Worm (Caenorhabditis elegans) whole organism, midembryonic: Measurements from ENCODE around the gene C49C8.2.

Source experiments
- T22C8.4 ChIP-seq: fragments of 200-800 bp; sonication (Bioruptor generic); IDR thresholded peaks from 2 replicates; pipeline ENCODE4 v1.3.6; 2022; ENCODE audit warnings: missing genetic modification characterization, missing compliant biosample characterization
- cog-1 ChIP-seq: sonication (generic microtip); optimal IDR thresholded peaks from 2 replicates; lab custom pipeline; 2016; ENCODE audit warnings: missing genetic modification characterization, missing compliant biosample characterization
- flt-1 ChIP-seq: fragments of 200-800 bp; sonication (Bioruptor generic); IDR thresholded peaks from 2 replicates; pipeline ENCODE4 v1.3.6; 2022; ENCODE audit warnings: missing genetic modification characterization, missing compliant biosample characterization
- klf-2 ChIP-seq: fragments of 200-800 bp; sonication (Bioruptor generic); conservative IDR thresholded peaks from 2 replicates; pipeline ENCODE4 v1.3.6; 2022; ENCODE audit warnings: missing genetic modification reagents, missing genetic modification characterization, missing compliant biosample characterization
- med-1 ChIP-seq: sonication (generic microtip); optimal IDR thresholded peaks from 2 replicates; lab custom pipeline; 2017; ENCODE audit warnings: missing genetic modification characterization, mild to moderate bottlenecking, missing compliant biosample characterization, antibody characterized with exemption, missing genetic modification reagents; ENCODE audit not compliant: insufficient read depth
- ref-1 ChIP-seq: fragments of 200-800 bp; sonication (Bioruptor generic); conservative IDR thresholded peaks from 2 replicates; pipeline ENCODE4 v1.3.6; 2022; ENCODE audit warnings: missing genetic modification reagents, missing genetic modification characterization, missing compliant biosample characterization
- tab-1 ChIP-seq: fragments of 200-800 bp; sonication (Bioruptor generic); IDR thresholded peaks from 2 replicates; pipeline ENCODE4 v1.3.6; 2022; ENCODE audit warnings: missing genetic modification characterization, missing compliant biosample characterization
- ztf-23 ChIP-seq: fragments of 200-800 bp; sonication (Bioruptor generic); IDR thresholded peaks from 2 replicates; pipeline ENCODE4 v1.3.6; 2022; ENCODE audit warnings: missing genetic modification reagents, missing genetic modification characterization, missing compliant biosample characterization
- ztf-29 ChIP-seq: fragments of 200-800 bp; sonication (Bioruptor generic); IDR thresholded peaks from 2 replicates; pipeline ENCODE4 v1.3.6; 2022; ENCODE audit warnings: missing genetic modification reagents, missing genetic modification characterization, missing compliant biosample characterization

C49C8.2 gene

ce11 chrIV:8650696-8651095, at the start of gene C49C8.2:
Gene C49C8.2, plus strand, starts transcription at chrIV:8651088.
- no peak for TF ChIP-seq tab-1 (GFP tag; lab: Robert Waterston, UW)
- no peak for TF ChIP-seq cog-1 (tag; lab: Kevin White, UChicago)
- TF ChIP-seq ztf-23 (GFP tag; lab: Robert Waterston, UW), result no peak

- TF ChIP-seq ref-1 (GFP tag; lab: Robert Waterston, UW), result no peak
- no peak for TF ChIP-seq ztf-29 (GFP tag; lab: Robert Waterston, UW)
- no peak for TF ChIP-seq T22C8.4
These were observed 48.0 kb upstream of the C49C8.2 start, which contains the start of gene Y59H11AR.10 for ce11 chrIV:8602877-8603276. Gene Y59H11AR.10, plus strand, starts transcription at chrIV:8603177.

- TF ChIP-seq klf-2 (GFP tag; lab: Robert Waterston, UW), result no peak
- no peak for TF ChIP-seq cog-1 (tag; lab: Kevin White, UChicago)
- no peak for TF ChIP-seq ztf-23 (GFP tag; lab: Robert Waterston, UW)
- TF ChIP-seq T22C8.4, result no peak
- TF ChIP-seq ref-1 (GFP tag; lab: Robert Waterston, UW), result no peak
- no peak for TF ChIP-seq flt-1 (GFP tag; lab: Robert Waterston, UW)
- no peak for TF ChIP-seq tab-1 (GFP tag; lab: Robert Waterston, UW)
- TF ChIP-seq ztf-29 (GFP tag; lab: Robert Waterston, UW), result no peak
- TF ChIP-seq med-1 (GFP tag; lab: Kevin White, UChicago), result no peak
These were observed 45.7 kb upstream of the C49C8.2 start for ce11 chrIV:8605217-8605616.

- TF ChIP-seq med-1 (GFP tag; lab: Kevin White, UChicago) (no peak), ztf-23 (GFP tag; lab: Robert Waterston, UW) (no peak)
These were observed 42.7 kb upstream of the C49C8.2 start for ce11 chrIV:8608204-8608603.

ce11 chrIV:8608934-8609333, 42.0 kb upstream of the C49C8.2 start, which contains the start of gene F42A9.6:
Gene F42A9.6, plus strand, starts transcription at chrIV:8609234.
- TF ChIP-seq ref-1 (GFP tag; lab: Robert Waterston, UW) (no peak), ztf-23 (GFP tag; lab: Robert Waterston, UW) (no peak)

- TF ChIP-seq tab-1 (GFP tag; lab: Robert Waterston, UW) (no peak), klf-2 (GFP tag; lab: Robert Waterston, UW) (no peak), cog-1 (tag; lab: Kevin White, UChicago) (no peak), ztf-23 (GFP tag; lab: Robert Waterston, UW) (no peak), med-1 (GFP tag; lab: Kevin White, UChicago) (no peak), ztf-29 (GFP tag; lab: Robert Waterston, UW) (no peak), flt-1 (GFP tag; lab: Robert Waterston, UW) (no peak), ref-1 (GFP tag; lab: Robert Waterston, UW) (no peak), T22C8.4 (no peak)
These were observed 38.9 kb upstream of the C49C8.2 start, which contains the start of the genes F42A9.17 and cyp-33E2 for ce11 chrIV:8611886-8612542. Gene F42A9.17, minus strand, starts transcription at chrIV:8611936. Gene cyp-33E2, plus strand, starts transcription at chrIV:8612334.

ce11 chrIV:8614680-8615079, 36.2 kb upstream of the C49C8.2 start, which contains the start of gene cyp-33E3:
Gene cyp-33E3, plus strand, starts transcription at chrIV:8614995.
- TF ChIP-seq med-1 (GFP tag; lab: Kevin White, UChicago), result no peak
- TF ChIP-seq klf-2 (GFP tag; lab: Robert Waterston, UW), result no peak
- TF ChIP-seq T22C8.4, result no peak
- no peak for TF ChIP-seq tab-1 (GFP tag; lab: Robert Waterston, UW)
- TF ChIP-seq cog-1 (tag; lab: Kevin White, UChicago), result no peak
- no peak for TF ChIP-seq ztf-29 (GFP tag; lab: Robert Waterston, UW)
- TF ChIP-seq flt-1 (GFP tag; lab: Robert Waterston, UW), result no peak
- no peak for TF ChIP-seq ref-1 (GFP tag; lab: Robert Waterston, UW)
- TF ChIP-seq ztf-23 (GFP tag; lab: Robert Waterston, UW), result no peak

- TF ChIP-seq cog-1 (tag; lab: Kevin White, UChicago) (no peak), klf-2 (GFP tag; lab: Robert Waterston, UW) (no peak), T22C8.4 (no peak), med-1 (GFP tag; lab: Kevin White, UChicago) (no peak), tab-1 (GFP tag; lab: Robert Waterston, UW) (no peak), flt-1 (GFP tag; lab: Robert Waterston, UW) (no peak), ztf-23 (GFP tag; lab: Robert Waterston, UW) (no peak)
These were observed 35.6 kb upstream of the C49C8.2 start for ce11 chrIV:8615314-8615713.

- TF ChIP-seq cog-1 (tag; lab: Kevin White, UChicago) (no peak), ztf-23 (GFP tag; lab: Robert Waterston, UW) (no peak), klf-2 (GFP tag; lab: Robert Waterston, UW) (no peak), T22C8.4 (no peak), med-1 (GFP tag; lab: Kevin White, UChicago) (no peak), ref-1 (GFP tag; lab: Robert Waterston, UW) (no peak), tab-1 (GFP tag; lab: Robert Waterston, UW) (no peak), flt-1 (GFP tag; lab: Robert Waterston, UW) (no peak), ztf-29 (GFP tag; lab: Robert Waterston, UW) (no peak)
These were observed 33.8 kb upstream of the C49C8.2 start, which contains the start of the genes F42A9.7 and F42A9.3 for ce11 chrIV:8617047-8617446. Gene F42A9.7, minus strand, starts transcription at chrIV:8617147. Gene F42A9.3, plus strand, starts transcription at chrIV:8617260.

ce11 chrIV:8618698-8619097, 32.2 kb upstream of the C49C8.2 start, which contains the start of gene F42A9.8:
Gene F42A9.8, minus strand, starts transcription at chrIV:8618785.
- TF ChIP-seq ztf-29 (GFP tag; lab: Robert Waterston, UW) (no peak), ref-1 (GFP tag; lab: Robert Waterston, UW) (no peak), klf-2 (GFP tag; lab: Robert Waterston, UW) (no peak), cog-1 (tag; lab: Kevin White, UChicago) (no peak), T22C8.4 (no peak), tab-1 (GFP tag; lab: Robert Waterston, UW) (no peak), flt-1 (GFP tag; lab: Robert Waterston, UW) (no peak), med-1 (GFP tag; lab: Kevin White, UChicago) (no peak), ztf-23 (GFP tag; lab: Robert Waterston, UW) (no peak)
